Worm (Caenorhabditis elegans): ENCODE results near the gene Y70G10A.3.

Gene Y70G10A.3

DNA sequence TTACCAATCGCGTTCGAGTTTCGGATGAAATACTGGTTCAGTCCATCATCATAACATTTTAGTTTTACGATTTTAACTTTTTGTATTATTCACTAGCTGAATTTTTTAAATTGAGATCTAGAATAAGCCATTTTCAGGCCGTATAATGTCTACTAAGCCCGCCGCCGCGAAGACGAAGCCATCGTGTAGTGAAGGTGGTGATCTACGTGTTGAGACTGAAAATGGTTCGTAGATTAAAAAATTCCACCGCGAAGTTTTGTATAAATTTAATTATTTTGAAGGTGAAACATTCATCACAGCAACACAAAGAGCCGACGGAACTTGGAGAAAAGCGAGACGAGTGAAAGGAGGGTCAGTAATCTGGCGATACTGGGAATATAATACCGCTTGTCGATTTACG lies 29.2 kb upstream of the Y70G10A.3 start, which contains the start of gene T20G5.9 (continued):
- TF ChIP-seq rcor-1 (GFP tag; IDR thresholded peaks at IDR 0.05) (peak; percentile 16; the same call in 1 of the 2 replicates), D2030.7 (GFP tag; IDR thresholded peaks at IDR 0.05) (peak; percentile 48; the same call in 1 of the 2 replicates)

DNA sequence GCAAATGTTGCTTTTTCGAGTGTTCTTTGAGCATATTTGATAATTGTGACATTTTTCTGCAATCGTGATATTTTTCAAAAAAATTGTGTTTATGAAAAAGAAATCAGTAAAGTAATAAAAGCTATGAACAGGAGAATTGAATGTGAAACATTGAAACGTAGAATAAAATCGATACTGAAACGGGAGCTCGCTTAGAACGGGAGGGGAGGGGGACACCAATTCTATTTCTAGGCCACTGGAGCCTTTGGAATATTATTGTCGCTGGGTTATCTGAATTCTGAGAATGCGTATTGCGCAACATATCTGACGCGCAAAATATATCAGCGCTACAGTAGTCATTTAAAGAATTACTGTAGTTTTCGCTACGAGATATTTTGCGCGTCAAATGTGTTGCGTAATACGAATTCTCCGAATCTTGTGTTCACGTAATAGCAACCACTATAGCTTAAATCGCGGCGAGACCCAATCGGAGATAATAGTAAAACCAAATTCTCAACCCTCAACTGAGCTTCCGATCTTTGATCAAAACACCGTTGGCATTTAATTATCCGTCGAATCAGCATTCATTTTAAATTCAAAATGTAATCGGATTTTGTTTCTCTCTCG lies 26.9 kb upstream of the Y70G10A.3 start, which contains the start of the genes blos-1 and best-18:
Gene blos-1 (minus strand): TSS at position 58 of the 606 bp plus-strand sequence.
Gene best-18 (plus strand): TSS at position 508 of the 606 bp plus-strand sequence.
- TF ChIP-seq cebp-1 (GFP tag; IDR thresholded peaks at IDR 0.05) (no peak), cebp-1 (tag; optimal IDR thresholded peaks at IDR 0.05) (peak; percentile 16), lsl-1 (GFP tag; optimal IDR thresholded peaks at IDR 0.05) (peak; percentile 46), snpc-1.1 (tag; optimal IDR thresholded peaks at IDR 0.05; ENCODE audit: insufficient read depth) (no peak)

DNA sequence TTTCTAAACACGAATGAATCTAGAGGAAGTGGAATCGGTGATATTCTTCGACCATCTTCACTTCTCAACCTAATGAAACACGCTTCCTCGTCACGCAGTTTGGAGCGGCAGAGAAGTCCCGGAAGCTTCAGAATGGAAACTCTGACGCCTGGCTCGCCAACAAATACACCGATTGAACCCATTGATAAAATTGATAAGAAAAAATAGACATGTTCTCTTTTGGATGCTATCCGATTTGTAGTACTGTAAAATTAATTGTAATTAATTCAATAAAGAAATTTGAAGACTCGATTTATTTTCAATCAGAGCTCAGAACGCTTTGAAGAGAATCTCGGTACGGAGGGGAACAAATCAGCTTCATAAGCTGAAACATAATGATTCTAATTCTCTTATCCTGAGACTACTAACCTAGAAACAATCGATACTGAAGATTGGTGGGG lies 24.3 kb upstream of the Y70G10A.3 start:
- no peak for TF ChIP-seq nhr-120 (GFP tag; IDR thresholded peaks at IDR 0.05)
- TF ChIP-seq ceh-91 (GFP tag; IDR thresholded peaks at IDR 0.05): no peak
- TF ChIP-seq chd-7 (tag; optimal IDR thresholded peaks at IDR 0.05): peak; percentile 89
- TF ChIP-seq egl-44 (GFP tag; IDR thresholded peaks at IDR 0.05): no peak
- TF ChIP-seq ama-1 (optimal IDR thresholded peaks at IDR 0.05): peak; percentile 95
- peak; percentile 61 to 77 for TF ChIP-seq ama-1 (GFP tag; optimal IDR thresholded peaks at IDR 0.05)
- no peak for TF ChIP-seq hlh-26 (GFP tag; conservative IDR thresholded peaks at IDR 0.05)
- 0 out of 2 replicates have a peak, but pooled peaks have one; percentile 29 for TF ChIP-seq D2030.7 (GFP tag; IDR thresholded peaks at IDR 0.05)
- no peak for TF ChIP-seq akir-1 (GFP tag; optimal IDR thresholded peaks at IDR 0.05)
- TF ChIP-seq dpl-1 (GFP tag; optimal IDR thresholded peaks at IDR 0.05): no peak
- peak; percentile 47 for TF ChIP-seq F33H1.4 (GFP tag; IDR thresholded peaks at IDR 0.05)
- TF ChIP-seq F57C9.4 (tag; optimal IDR thresholded peaks at IDR 0.05): peak; percentile 25
- TF ChIP-seq bed-2 (GFP tag; IDR thresholded peaks at IDR 0.05): no peak
- TF ChIP-seq C17E4.6 (GFP tag; IDR thresholded peaks at IDR 0.05): peak; percentile 28; the same call in 1 of the 2 replicates
- TF ChIP-seq athp-1 (tag; optimal IDR thresholded peaks at IDR 0.05): peak; percentile 92
- TF ChIP-seq snpc-1.3 (tag; optimal IDR thresholded peaks at IDR 0.05; ENCODE audit: insufficient read depth): no peak
- 0 out of 2 replicates have a peak, but pooled peaks have one; percentile 42 for TF ChIP-seq Y79H2A.3 (GFP tag; conservative IDR thresholded peaks at IDR 0.05)
- no peak for TF ChIP-seq F55B11.4 (tag; optimal IDR thresholded peaks at IDR 0.05; ENCODE audit: borderline replicate concordance, insufficient read depth)
- TF ChIP-seq Y53F4B.3 (GFP tag; IDR thresholded peaks at IDR 0.05): no peak
- no peak for TF ChIP-seq ceh-27 (GFP tag; optimal IDR thresholded peaks at IDR 0.05)
- peak; percentile 90 for TF ChIP-seq atf-7 (tag; optimal IDR thresholded peaks at IDR 0.05)
- peak; percentile 45 for TF ChIP-seq snpc-1.1 (tag; optimal IDR thresholded peaks at IDR 0.05; ENCODE audit: insufficient read depth)
- TF ChIP-seq repo-1 (tag; optimal IDR thresholded peaks at IDR 0.05): peak; percentile 95
- TF ChIP-seq hrde-1 (tag; optimal IDR thresholded peaks at IDR 0.05; ENCODE audit: borderline replicate concordance): peak; percentile 76
- peak; percentile 96 for TF ChIP-seq Y53G8AR.9 (GFP tag; conservative IDR thresholded peaks at IDR 0.05)
- TF ChIP-seq rcor-1 (GFP tag; IDR thresholded peaks at IDR 0.05): peak; percentile 54
- TF ChIP-seq rec-8 (tag; optimal IDR thresholded peaks at IDR 0.05): no peak
- peak; percentile 69 for TF ChIP-seq lin-40 (tag; optimal IDR thresholded peaks at IDR 0.05)
- TF ChIP-seq somi-1 (GFP tag; optimal IDR thresholded peaks at IDR 0.05): peak; percentile 73
- TF ChIP-seq dpff-1 (tag; optimal IDR thresholded peaks at IDR 0.05): no peak
- TF ChIP-seq xnd-1 (tag; optimal IDR thresholded peaks at IDR 0.05): no peak
- no peak for TF ChIP-seq tbx-9 (tag; optimal IDR thresholded peaks at IDR 0.05; ENCODE audit: borderline replicate concordance)
- TF ChIP-seq cebp-1 (GFP tag; IDR thresholded peaks at IDR 0.05): peak; percentile 54; the same call in 1 of the 2 replicates
- peak; percentile 88 for TF ChIP-seq cebp-1 (tag; optimal IDR thresholded peaks at IDR 0.05)
- 0 out of 2 replicates have a peak, but pooled peaks have one; percentile 59 for TF ChIP-seq pbrm-1 (GFP tag; IDR thresholded peaks at IDR 0.05)
- no peak for TF ChIP-seq sdz-38 (tag; optimal IDR thresholded peaks at IDR 0.05)
- no peak for TF ChIP-seq snpc-4 (GFP tag; optimal IDR thresholded peaks at IDR 0.05)
- TF ChIP-seq snpc-4 (tag; optimal IDR thresholded peaks at IDR 0.05): peak in 3 of 4 experiments; percentile 1 to 54 (median 52)
- peak in 1 of 3 experiments; percentile 71 for TF ChIP-seq lin-35 (GFP tag; optimal IDR thresholded peaks at IDR 0.05)
- TF ChIP-seq sptf-2 (GFP tag; optimal IDR thresholded peaks at IDR 0.05): no peak
- TF ChIP-seq aptf-3 (GFP tag; IDR thresholded peaks at IDR 0.05): no peak

All from whole organism, young adult.